Fruit fly (Drosophila melanogaster): Measurements from ENCODE around the gene CG11889.

- TF ChIP-seq CG8388 (GFP tag; optimal IDR thresholded peaks at IDR 0.05) = no peak
- no peak for TF ChIP-seq Hr39 (optimal IDR thresholded peaks at IDR 0.05)
- no peak for TF ChIP-seq Abd-B (GFP tag; optimal IDR thresholded peaks at IDR 0.05)
- no peak for TF ChIP-seq nom (GFP tag; optimal IDR thresholded peaks at IDR 0.05)
- TF ChIP-seq CG2875 (GFP tag; optimal IDR thresholded peaks at IDR 0.05) = no peak
- no peak for TF ChIP-seq CG6683 (GFP tag; optimal IDR thresholded peaks at IDR 0.05)
- no peak for TF ChIP-seq CG4328 (GFP tag; optimal IDR thresholded peaks at IDR 0.05)
- TF ChIP-seq fd3F (GFP tag; optimal IDR thresholded peaks at IDR 0.05) = no peak
- TF ChIP-seq usp (GFP tag; optimal IDR thresholded peaks at IDR 0.05) = no peak
- TF ChIP-seq kay (GFP tag; optimal IDR thresholded peaks at IDR 0.05) = no peak
- no peak for TF ChIP-seq CG5953 (GFP tag; IDR thresholded peaks at IDR 0.05)
Measured at dm6 chr3R:25277112-25277511, 7.1 kb downstream of the CG11889 start, which contains the start of gene CG10513.
